Fruit fly (Drosophila melanogaster): Measurements from ENCODE around the gene kairos.

Gene kairos

dm6 chrX:18282381-18282813 lies 73.6 kb downstream of the kairos start:
- TF ChIP-seq EcR (GFP tag; optimal IDR thresholded peaks at IDR 0.05), result peak; percentile 73
- TF ChIP-seq fd96Ca (GFP tag; IDR thresholded peaks at IDR 0.05), result peak; percentile 7; the same call in 1 of the 3 replicates
- TF ChIP-seq CG12605 (GFP tag; IDR thresholded peaks at IDR 0.05), result peak; percentile 38; the same call in 1 of the 2 replicates
- TF ChIP-seq CG4496 (GFP tag; IDR thresholded peaks at IDR 0.05), result peak; percentile 53; the same call in 1 of the 3 replicates
- 0 out of 2 replicates have a peak, but pooled peaks have one; percentile 11 for TF ChIP-seq CG32121 (GFP tag; IDR thresholded peaks at IDR 0.05)
- peak; percentile 17; the same call in 1 of the 2 replicates for TF ChIP-seq Ets98B (GFP tag; IDR thresholded peaks at IDR 0.05)
- no peak for TF ChIP-seq CG14655 (GFP tag; optimal IDR thresholded peaks at IDR 0.05)
- peak; percentile 97 for TF ChIP-seq CG13204 (GFP tag; optimal IDR thresholded peaks at IDR 0.05)
- TF ChIP-seq Snoo (tag; optimal IDR thresholded peaks at IDR 0.05), result no peak
- TF ChIP-seq Pif1A (GFP tag; optimal IDR thresholded peaks at IDR 0.05), result no peak
- no peak for TF ChIP-seq CG8301 (tag; optimal IDR thresholded peaks at IDR 0.05)
- TF ChIP-seq CG9948 (tag; optimal IDR thresholded peaks at IDR 0.05), result no peak
- no peak for TF ChIP-seq CG10348 (GFP tag; IDR thresholded peaks at IDR 0.05)
- TF ChIP-seq gl (tag; optimal IDR thresholded peaks at IDR 0.05), result no peak

- no peak for TF ChIP-seq CG34367 (tag; optimal IDR thresholded peaks at IDR 0.05)
- no peak for TF ChIP-seq CG12605 (GFP tag; IDR thresholded peaks at IDR 0.05)
- TF ChIP-seq Ets98B (GFP tag; IDR thresholded peaks at IDR 0.05), result no peak
- TF ChIP-seq Snoo (tag; optimal IDR thresholded peaks at IDR 0.05), result no peak
- no peak for TF ChIP-seq CG17806 (tag; optimal IDR thresholded peaks at IDR 0.05)
- TF ChIP-seq Pif1B (GFP tag; optimal IDR thresholded peaks at IDR 0.05), result no peak
- no peak for TF ChIP-seq CG10348 (GFP tag; IDR thresholded peaks at IDR 0.05)
- TF ChIP-seq CG32121 (GFP tag; IDR thresholded peaks at IDR 0.05), result no peak
- no peak for TF ChIP-seq CG13204 (GFP tag; optimal IDR thresholded peaks at IDR 0.05)
- no peak for TF ChIP-seq D1 (tag; optimal IDR thresholded peaks at IDR 0.05)
- TF ChIP-seq EcR (GFP tag; optimal IDR thresholded peaks at IDR 0.05), result no peak
- TF ChIP-seq CG4496 (GFP tag; IDR thresholded peaks at IDR 0.05), result no peak
- no peak for TF ChIP-seq CG8301 (tag; optimal IDR thresholded peaks at IDR 0.05)
These were observed 77.3 kb downstream of the kairos start for dm6 chrX:18278706-18279105.

- TF ChIP-seq Ets98B (GFP tag; IDR thresholded peaks at IDR 0.05) (no peak), CG13204 (GFP tag; optimal IDR thresholded peaks at IDR 0.05) (peak; percentile 68), CG12605 (GFP tag; IDR thresholded peaks at IDR 0.05) (0 out of 2 replicates have a peak, but pooled peaks have one; percentile 44), fd96Ca (GFP tag; IDR thresholded peaks at IDR 0.05) (0 out of 3 replicates have a peak, but pooled peaks have one; percentile 22), CG34367 (tag; optimal IDR thresholded peaks at IDR 0.05) (no peak), Pif1A (GFP tag; optimal IDR thresholded peaks at IDR 0.05) (no peak), CG9948 (tag; optimal IDR thresholded peaks at IDR 0.05) (no peak), CG8301 (tag; optimal IDR thresholded peaks at IDR 0.05) (no peak), rn (GFP tag; IDR thresholded peaks at IDR 0.05) (no peak), CG10348 (GFP tag; IDR thresholded peaks at IDR 0.05) (no peak), Pif1B (GFP tag; optimal IDR thresholded peaks at IDR 0.05) (no peak), CG4496 (GFP tag; IDR thresholded peaks at IDR 0.05) (no peak), D1 (tag; optimal IDR thresholded peaks at IDR 0.05) (no peak), CG8159 (tag; optimal IDR thresholded peaks at IDR 0.05) (peak; percentile 31), EcR (GFP tag; optimal IDR thresholded peaks at IDR 0.05) (no peak), CG32121 (GFP tag; IDR thresholded peaks at IDR 0.05) (no peak), CG14655 (GFP tag; optimal IDR thresholded peaks at IDR 0.05) (no peak), Snoo (tag; optimal IDR thresholded peaks at IDR 0.05) (no peak), CG17806 (tag; optimal IDR thresholded peaks at IDR 0.05) (no peak), CG15710 (tag; optimal IDR thresholded peaks at IDR 0.05) (peak; percentile 18), gl (tag; optimal IDR thresholded peaks at IDR 0.05) (no peak)
These were observed 79.3 kb downstream of the kairos start, which contains the start of gene upd3 for dm6 chrX:18276485-18277321. upd3 (plus strand) TSS chrX:18277233.

- TF ChIP-seq CG9948 (tag; optimal IDR thresholded peaks at IDR 0.05), result no peak
These were observed 80.1 kb downstream of the kairos start for dm6 chrX:18275902-18276301.

- TF ChIP-seq Snoo (tag; optimal IDR thresholded peaks at IDR 0.05), result peak; percentile 67
- no peak for TF ChIP-seq gl (tag; optimal IDR thresholded peaks at IDR 0.05)
- TF ChIP-seq CG9948 (tag; optimal IDR thresholded peaks at IDR 0.05), result peak; percentile 63
- TF ChIP-seq CG14655 (GFP tag; optimal IDR thresholded peaks at IDR 0.05), result peak; percentile 68
- TF ChIP-seq CG32121 (GFP tag; IDR thresholded peaks at IDR 0.05), result no peak
- TF ChIP-seq CG15710 (tag; optimal IDR thresholded peaks at IDR 0.05), result peak; percentile 72
- no peak for TF ChIP-seq Pif1A (GFP tag; optimal IDR thresholded peaks at IDR 0.05)
- no peak for TF ChIP-seq D1 (tag; optimal IDR thresholded peaks at IDR 0.05)
- TF ChIP-seq CG34367 (tag; optimal IDR thresholded peaks at IDR 0.05), result peak; percentile 42
- no peak for TF ChIP-seq EcR (GFP tag; optimal IDR thresholded peaks at IDR 0.05)
- TF ChIP-seq CG12605 (GFP tag; IDR thresholded peaks at IDR 0.05), result no peak
- TF ChIP-seq CG13204 (GFP tag; optimal IDR thresholded peaks at IDR 0.05), result no peak
- TF ChIP-seq CG4496 (GFP tag; IDR thresholded peaks at IDR 0.05), result no peak
- no peak for TF ChIP-seq rn (GFP tag; IDR thresholded peaks at IDR 0.05)
- peak; percentile 74 for TF ChIP-seq CG8159 (tag; optimal IDR thresholded peaks at IDR 0.05)
- TF ChIP-seq Ets98B (GFP tag; IDR thresholded peaks at IDR 0.05), result no peak
- TF ChIP-seq CG8301 (tag; optimal IDR thresholded peaks at IDR 0.05), result peak; percentile 20
- no peak for TF ChIP-seq CG10348 (GFP tag; IDR thresholded peaks at IDR 0.05)
- TF ChIP-seq CG17806 (tag; optimal IDR thresholded peaks at IDR 0.05), result peak; percentile 56
- TF ChIP-seq Pif1B (GFP tag; optimal IDR thresholded peaks at IDR 0.05), result no peak
These were observed 82.6 kb downstream of the kairos start for dm6 chrX:18273180-18274016.

Measured in whole organism, pupa.